Worm (Caenorhabditis elegans): Measurements from ENCODE around the gene K11G12.6.

K11G12.6 gene

ce11 chrX:6744537-6744936 is 15.1 kb upstream of the K11G12.6 start (continued):
- TF ChIP-seq lin-39 (tag; optimal IDR thresholded peaks at IDR 0.05) (no peak), R02D3.7 (tag; optimal IDR thresholded peaks at IDR 0.05) (no peak), sma-9 (GFP tag; optimal IDR thresholded peaks at IDR 0.05) (peak; percentile 95), sma-9 (tag; optimal IDR thresholded peaks at IDR 0.05) (no peak), unc-39 (tag; optimal IDR thresholded peaks at IDR 0.05) (no peak), lin-11 (tag; optimal IDR thresholded peaks at IDR 0.05) (no peak), ceh-82 (tag; optimal IDR thresholded peaks at IDR 0.05) (no peak), lin-13 (GFP tag; optimal IDR thresholded peaks at IDR 0.05) (no peak), gmeb-1 (tag; optimal IDR thresholded peaks at IDR 0.05) (peak; percentile 65), unc-62 (GFP tag; optimal IDR thresholded peaks at IDR 0.05) (no peak)

- TF ChIP-seq elt-3 (tag; optimal IDR thresholded peaks at IDR 0.05) (no peak), crh-2 (tag; optimal IDR thresholded peaks at IDR 0.05) (peak; percentile 98), sem-4 (tag; optimal IDR thresholded peaks at IDR 0.05) (peak; percentile 97), peb-1 (tag; optimal IDR thresholded peaks at IDR 0.05) (no peak), nhr-25 (tag; optimal IDR thresholded peaks at IDR 0.05) (peak; percentile 98), lsy-2 (tag; optimal IDR thresholded peaks at IDR 0.05) (peak in 1 of 2 experiments; percentile 89), ZK546.5 (tag; optimal IDR thresholded peaks at IDR 0.05) (no peak), nhr-10 (tag; optimal IDR thresholded peaks at IDR 0.05) (no peak), lin-13 (GFP tag; optimal IDR thresholded peaks at IDR 0.05) (peak; percentile 88), nhr-77 (tag; optimal IDR thresholded peaks at IDR 0.05) (no peak), alr-1 (tag; optimal IDR thresholded peaks at IDR 0.05) (no peak), lin-11 (tag; optimal IDR thresholded peaks at IDR 0.05) (peak; percentile 42), sma-3 (GFP tag; optimal IDR thresholded peaks at IDR 0.05) (peak; percentile 98), sma-9 (GFP tag; optimal IDR thresholded peaks at IDR 0.05) (peak; percentile 99), sma-9 (tag; optimal IDR thresholded peaks at IDR 0.05) (peak; percentile 60), lin-39 (tag; optimal IDR thresholded peaks at IDR 0.05) (no peak), gmeb-1 (tag; optimal IDR thresholded peaks at IDR 0.05) (peak; percentile 87), mdl-1 (tag; optimal IDR thresholded peaks at IDR 0.05) (peak; percentile 98 to 99), snpc-4 (tag; optimal IDR thresholded peaks at IDR 0.05) (peak; percentile 68), ztf-4 (tag; optimal IDR thresholded peaks at IDR 0.05) (peak; percentile 95), mab-5 (tag; optimal IDR thresholded peaks at IDR 0.05) (peak; percentile 76), skn-1 (tag; optimal IDR thresholded peaks at IDR 0.05) (no peak), ztf-1 (GFP tag; conservative IDR thresholded peaks at IDR 0.05) (no peak), unc-39 (tag; optimal IDR thresholded peaks at IDR 0.05) (no peak), fos-1 (tag; optimal IDR thresholded peaks at IDR 0.05) (peak; percentile 89), C34F6.9 (tag; optimal IDR thresholded peaks at IDR 0.05) (peak; percentile 78), egl-27 (tag; optimal IDR thresholded peaks at IDR 0.05) (peak; percentile 90), ceh-16 (tag; optimal IDR thresholded peaks at IDR 0.05) (peak; percentile 97), unc-62 (GFP tag; optimal IDR thresholded peaks at IDR 0.05) (peak; percentile 37), Y55F3AM.14 (GFP tag; optimal IDR thresholded peaks at IDR 0.05) (peak; percentile 91), ceh-82 (tag; optimal IDR thresholded peaks at IDR 0.05) (no peak), ztf-11 (tag; optimal IDR thresholded peaks at IDR 0.05) (no peak), zag-1 (tag; optimal IDR thresholded peaks at IDR 0.05) (no peak), nhr-21 (tag; optimal IDR thresholded peaks at IDR 0.05) (peak; percentile 99), nhr-12 (tag; optimal IDR thresholded peaks at IDR 0.05) (peak; percentile 17), nhr-6 (tag; optimal IDR thresholded peaks at IDR 0.05) (peak; percentile 90), blmp-1 (tag; optimal IDR thresholded peaks at IDR 0.05; ENCODE audit: insufficient read depth) (peak; percentile 93), ama-1 (optimal IDR thresholded peaks at IDR 0.05) (peak; percentile 97), nhr-129 (tag; optimal IDR thresholded peaks at IDR 0.05) (peak; percentile 97), F13H6.1 (tag; optimal IDR thresholded peaks at IDR 0.05) (peak; percentile 96), dmd-4 (tag; optimal IDR thresholded peaks at IDR 0.05) (no peak), elt-1 (tag; optimal IDR thresholded peaks at IDR 0.05) (peak; percentile 96), aly-2 (tag; optimal IDR thresholded peaks at IDR 0.05) (no peak), nhr-23 (tag; optimal IDR thresholded peaks at IDR 0.05) (no peak), unc-55 (GFP tag; optimal IDR thresholded peaks at IDR 0.05) (no peak), mbf-1 (tag; optimal IDR thresholded peaks at IDR 0.05) (no peak)
Observed at ce11 chrX:6743853-6744346, 14.4 kb upstream of the K11G12.6 start.
